Fruit fly (Drosophila melanogaster) whole organism, wandering third instar larva: ENCODE measurements around the gene CG4066.

Source experiments
- CG32264 ChIP-seq: fragments of 200-800 bp; sonication (Bioruptor generic); optimal IDR thresholded peaks from 2 replicates; lab custom pipeline; 2016; ENCODE audit warnings: missing biosample characterization, missing genetic modification characterization
- Dif ChIP-seq: fragments of 200-275, 200-300 bp; sonication (Bioruptor generic); optimal IDR thresholded peaks from 2 replicates; lab custom pipeline; 2018; ENCODE audit warnings: missing biosample characterization, missing genetic modification characterization; ENCODE audit not compliant: partially characterized antibody
- Mio ChIP-seq: sonication (Bioruptor generic); optimal IDR thresholded peaks from 2 replicates; lab custom pipeline; 2016; ENCODE audit warnings: missing biosample characterization, missing genetic modification characterization
- OdsH ChIP-seq: fragments of 200-800 bp; sonication (Bioruptor generic); optimal IDR thresholded peaks from 2 replicates; lab custom pipeline; 2016; ENCODE audit warnings: missing biosample characterization, mild to moderate bottlenecking, missing genetic modification characterization
- Rel ChIP-seq, 2 experiments: fragments of 200-800 bp; sonication (Bioruptor generic) in 1 of 2; optimal IDR thresholded peaks; 2 replicates in 1 of 2; 3 replicates in 1 of 2; lab custom pipeline; 2016 to 2019; ENCODE audit warnings: mild to moderate bottlenecking in 2 of 2, missing biosample characterization in 2 of 2, missing genetic modification characterization in 2 of 2, moderate library complexity in 1 of 2
- Sp1 ChIP-seq: fragments of 200-800 bp; sonication (Bioruptor generic); optimal IDR thresholded peaks from 3 replicates; lab custom pipeline; 2019; ENCODE audit warnings: missing biosample characterization, mild to moderate bottlenecking, missing genetic modification characterization, moderate library complexity
- Vsx2 ChIP-seq: fragments of 200-300, 225-300 bp; sonication (Bioruptor generic); optimal IDR thresholded peaks from 2 replicates; lab custom pipeline; 2018; ENCODE audit warnings: missing biosample characterization, missing genetic modification characterization; ENCODE audit not compliant: partially characterized antibody
- br ChIP-seq: fragments of 200-800 bp; sonication (Bioruptor generic); optimal IDR thresholded peaks from 2 replicates; lab custom pipeline; 2016; ENCODE audit warnings: missing biosample characterization, missing genetic modification characterization
- dl ChIP-seq, 2 experiments: fragments of 175-275, 200-275 bp in 1 of 2; fragments of 200-275 bp in 1 of 2; sonication (Bioruptor generic); optimal IDR thresholded peaks; lab custom pipeline; 2018; ENCODE audit warnings: mild to moderate bottlenecking in 2 of 2, missing biosample characterization in 2 of 2, missing genetic modification characterization in 2 of 2, moderate library complexity in 2 of 2; ENCODE audit not compliant: partially characterized antibody in 2 of 2, insufficient read depth in 1 of 2
- dmrt93B ChIP-seq: fragments of 200-800 bp; sonication (Bioruptor generic); optimal IDR thresholded peaks from 2 replicates; lab custom pipeline; 2018; ENCODE audit warnings: missing biosample characterization, mild to moderate bottlenecking, missing genetic modification characterization
- foxo ChIP-seq, 2 experiments: fragments of 200-800 bp; sonication (Bioruptor generic); optimal IDR thresholded peaks; 2 replicates in 1 of 2; 3 replicates in 1 of 2; lab custom pipeline; 2016 to 2017; ENCODE audit warnings: missing biosample characterization in 2 of 2, missing genetic modification characterization in 2 of 2
- fru ChIP-seq: fragments of 200-800 bp; sonication (Bioruptor generic); optimal IDR thresholded peaks from 3 replicates; lab custom pipeline; 2016; ENCODE audit warnings: missing biosample characterization, mild to moderate bottlenecking, missing genetic modification characterization
- h ChIP-seq: fragments of 200-800 bp; sonication (Bioruptor generic); optimal IDR thresholded peaks from 3 replicates; lab custom pipeline; 2016; ENCODE audit warnings: missing biosample characterization, mild to moderate bottlenecking, missing genetic modification characterization
- lola ChIP-seq: fragments of >200 bp; optimal IDR thresholded peaks from 2 replicates; lab custom pipeline; 2017; ENCODE audit warnings: missing biosample characterization, missing genetic modification characterization
- sage ChIP-seq: fragments of 200-800 bp; sonication (Bioruptor generic); optimal IDR thresholded peaks from 2 replicates; lab custom pipeline; 2016; ENCODE audit warnings: missing biosample characterization, mild to moderate bottlenecking, missing genetic modification characterization
- sv ChIP-seq: fragments of 200-800 bp; sonication (Bioruptor generic); optimal IDR thresholded peaks from 3 replicates; lab custom pipeline; 2016; ENCODE audit warnings: missing biosample characterization, missing genetic modification characterization
- tai ChIP-seq: sonication (Bioruptor generic); optimal IDR thresholded peaks from 2 replicates; lab custom pipeline; 2016; ENCODE audit warnings: missing biosample characterization, missing genetic modification characterization
- woc ChIP-seq: sonication (Bioruptor generic); optimal IDR thresholded peaks from 2 replicates; lab custom pipeline; 2016; ENCODE audit warnings: missing biosample characterization, mild to moderate bottlenecking, missing genetic modification characterization

The CG4066 gene

DNA sequence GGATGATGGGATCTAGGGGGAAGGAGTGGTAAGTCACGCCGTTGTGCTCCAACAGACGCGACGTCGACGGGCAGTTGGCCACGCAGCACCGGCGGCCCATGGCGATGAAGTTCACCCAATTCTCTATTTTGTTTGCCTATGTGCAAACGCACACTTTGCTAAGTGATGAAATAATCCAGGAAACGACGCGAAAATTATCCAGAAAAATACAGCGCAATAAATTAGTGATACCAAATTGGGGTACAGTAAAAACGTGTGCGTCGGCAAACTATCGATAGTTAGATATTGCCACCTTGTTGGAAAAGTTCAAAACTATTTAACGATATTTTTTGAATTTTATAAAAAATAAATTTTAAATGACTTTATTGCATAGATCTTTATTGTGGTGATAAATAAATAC, 44.9 kb downstream of the CG4066 start, which contains the start of gene MBD-R2:
Gene MBD-R2, minus strand, starts transcription at position 222 of the 400 bp plus-strand sequence.
- TF ChIP-seq h (GFP tag; lab: Kevin White, UChicago) (no peak), fru (no peak), dmrt93B (GFP tag; lab: Kevin White, UChicago) (no peak), sage (GFP tag; lab: Kevin White, UChicago) (peak; percentile 12), Sp1 (GFP tag; lab: Kevin White, UChicago) (no peak), Rel (GFP tag; optimal IDR thresholded peaks at IDR 0.05; lab: Kevin White, UChicago) (no peak), Rel (tag; optimal IDR thresholded peaks at IDR 0.05; lab: Kevin White, UChicago) (peak; percentile 22), tai (no peak)

DNA sequence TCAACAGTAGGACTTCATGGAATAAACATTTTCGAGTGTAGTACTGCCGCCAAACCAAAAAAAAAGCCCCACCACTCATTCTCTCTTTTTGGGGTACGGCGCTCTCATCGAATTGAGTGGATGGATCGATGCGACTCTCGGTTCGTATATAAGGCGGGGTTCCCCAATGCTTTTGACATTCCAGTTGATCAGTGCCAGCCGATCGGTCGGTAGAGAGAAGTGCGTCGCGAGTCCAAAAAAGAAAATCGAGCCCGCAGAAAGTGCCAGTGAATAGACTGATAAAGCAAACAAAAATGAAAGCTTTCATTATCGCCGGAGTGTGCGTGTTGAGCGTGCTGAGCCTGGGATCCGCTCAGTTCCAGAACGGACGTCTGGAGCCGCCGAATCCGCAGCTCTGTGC, 48.7 kb downstream of the CG4066 start, which contains the start of gene CG4115:
Gene CG4115, plus strand, starts transcription at position 172 of the 400 bp plus-strand sequence.
- TF ChIP-seq Rel (GFP tag; optimal IDR thresholded peaks at IDR 0.05; lab: Kevin White, UChicago) (no peak), Rel (tag; optimal IDR thresholded peaks at IDR 0.05; lab: Kevin White, UChicago) (peak; percentile 94), Mio (no peak), CG32264 (GFP tag; lab: Kevin White, UChicago) (no peak), foxo (GFP tag; optimal IDR thresholded peaks at IDR 0.05; lab: Kevin White, UChicago) (no peak), h (GFP tag; lab: Kevin White, UChicago) (no peak), Dif (peak; percentile 20), lola (no peak), woc (GFP tag; lab: Kevin White, UChicago) (peak; percentile 15), fru (no peak)

DNA sequence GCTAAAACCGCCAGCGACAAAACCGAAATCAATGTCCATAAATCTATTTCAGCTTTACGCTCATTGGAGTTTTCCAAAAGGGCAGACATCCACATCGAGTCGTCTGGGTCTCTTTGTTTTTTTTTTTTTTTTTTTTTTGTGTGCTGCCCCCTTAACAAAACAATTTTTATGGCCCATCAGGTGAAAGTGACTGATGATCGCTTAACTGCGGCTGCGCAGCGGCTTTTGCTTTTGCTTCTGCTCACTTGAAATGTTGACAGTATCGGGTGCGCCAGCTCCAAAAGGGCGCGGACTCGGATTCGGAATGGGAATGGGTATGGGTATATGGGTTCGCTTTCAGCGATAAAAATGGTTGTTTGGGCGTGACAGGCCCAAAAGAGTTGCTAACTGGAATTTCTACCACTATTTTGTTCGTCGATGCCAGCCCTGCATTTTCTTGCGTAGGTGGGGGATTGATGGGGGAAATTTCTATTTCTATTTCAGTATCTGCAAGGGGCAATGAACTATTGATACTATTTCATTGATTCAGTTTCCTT, 50.9 kb downstream of the CG4066 start:
- TF ChIP-seq dmrt93B (GFP tag; lab: Kevin White, UChicago), result no peak
- no peak for TF ChIP-seq sv (GFP tag; lab: Kevin White, UChicago)
- no peak for TF ChIP-seq dl (GFP tag; optimal IDR thresholded peaks at IDR 0.05; lab: Kevin White, UChicago; ENCODE audit: insufficient read depth in 1 of 2, partially characterized antibody in 2 of 2)
- TF ChIP-seq br (GFP tag; lab: Kevin White, UChicago), result no peak
- TF ChIP-seq OdsH (GFP tag; lab: Kevin White, UChicago), result no peak
- no peak for TF ChIP-seq Vsx2 (GFP tag; lab: Kevin White, UChicago)
